Worm (Caenorhabditis elegans) whole organism, young adult: ENCODE results near the gene ssq-3.

Source experiments
- F22D6.2 ChIP-seq: sonication (generic microtip); optimal IDR thresholded peaks from 2 replicates; lab custom pipeline; 2016; ENCODE audit warnings: mild to moderate bottlenecking, missing genetic modification characterization, missing compliant biosample characterization
- ZK185.1 ChIP-seq: sonication (generic microtip); optimal IDR thresholded peaks from 2 replicates; lab custom pipeline; 2016; ENCODE audit warnings: mild to moderate bottlenecking, missing genetic modification characterization, missing compliant biosample characterization; ENCODE audit not compliant: poor library complexity, severe bottlenecking
- attf-6 ChIP-seq: fragments of 200-800 bp; sonication (Bioruptor generic); IDR thresholded peaks from 2 replicates; pipeline ENCODE4 v1.3.6; 2022; ENCODE audit warnings: missing genetic modification reagents, missing genetic modification characterization, missing compliant biosample characterization
- cebp-2 ChIP-seq: fragments of 200-800 bp; sonication (Bioruptor generic); IDR thresholded peaks from 2 replicates; pipeline ENCODE4 v1.3.6; 2022; ENCODE audit warnings: missing genetic modification characterization, missing compliant biosample characterization

- TF ChIP-seq cebp-2 (GFP tag; lab: Robert Waterston, UW) (no peak), attf-6 (no peak), ZK185.1 (no peak), F22D6.2 (tag; lab: Kevin White, UChicago) (no peak)
These were observed 43.0 kb downstream of the ssq-3 start, which contains the start of gene C34D4.2 for ce11 chrIV:7154356-7154755.
